Worm (Caenorhabditis elegans): ENCODE results near the gene bre-2.

The bre-2 gene

DNA sequence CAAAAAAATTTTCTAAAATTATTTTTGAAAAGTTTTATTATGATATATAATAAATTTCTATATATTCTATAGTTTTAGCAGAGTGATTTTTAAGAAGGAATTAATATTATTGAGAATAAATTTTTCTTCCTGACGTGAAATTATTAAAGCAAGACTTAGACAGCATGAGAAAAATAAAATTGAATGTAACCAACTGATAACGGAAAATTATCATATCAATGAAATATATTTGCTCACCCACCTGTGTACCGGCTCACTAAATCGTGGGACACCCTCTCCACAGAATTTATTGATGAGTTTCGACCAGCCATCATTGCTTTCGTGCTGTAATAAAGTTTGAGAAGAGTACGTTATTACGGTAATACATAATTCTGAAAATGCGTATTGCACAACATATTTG, at the start of gene bre-2:
Gene bre-2, minus strand, starts transcription at position 326 of the 400 bp plus-strand sequence.
- no peak for TF ChIP-seq hlh-8 (tag; optimal IDR thresholded peaks at IDR 0.05)
- no peak for TF ChIP-seq tbx-7 (tag; optimal IDR thresholded peaks at IDR 0.05)
- TF ChIP-seq elt-2 (tag; optimal IDR thresholded peaks at IDR 0.05): peak; percentile 68
- no peak for TF ChIP-seq npax-4 (tag; optimal IDR thresholded peaks at IDR 0.05)
- TF ChIP-seq sdc-2 (tag; optimal IDR thresholded peaks at IDR 0.05): no peak
- TF ChIP-seq ztf-16 (tag; optimal IDR thresholded peaks at IDR 0.05): no peak

- peak; percentile 74 for TF ChIP-seq ets-4 (tag; optimal IDR thresholded peaks at IDR 0.05)
- TF ChIP-seq fax-1 (tag; optimal IDR thresholded peaks at IDR 0.05): peak; percentile 62
- TF ChIP-seq pha-4 (tag; optimal IDR thresholded peaks at IDR 0.05): no peak
- peak; percentile 63 for TF ChIP-seq hlh-8 (tag; optimal IDR thresholded peaks at IDR 0.05)
- peak; percentile 88 for TF ChIP-seq ceh-31 (tag; optimal IDR thresholded peaks at IDR 0.05)
- peak; percentile 21 for TF ChIP-seq unc-42 (tag; optimal IDR thresholded peaks at IDR 0.05)
- TF ChIP-seq tbx-2 (tag; optimal IDR thresholded peaks at IDR 0.05): peak; percentile 82
- peak; percentile 87 for TF ChIP-seq tbx-7 (tag; optimal IDR thresholded peaks at IDR 0.05)
- TF ChIP-seq zip-5 (tag; optimal IDR thresholded peaks at IDR 0.05): peak; percentile 64
- peak; percentile 88 for TF ChIP-seq C08G9.2 (tag; optimal IDR thresholded peaks at IDR 0.05)
- TF ChIP-seq ceh-14 (tag; optimal IDR thresholded peaks at IDR 0.05): peak; percentile 24
- peak; percentile 71 for TF ChIP-seq ref-2 (tag; optimal IDR thresholded peaks at IDR 0.05)
- no peak for TF ChIP-seq ceh-6 (GFP tag; optimal IDR thresholded peaks at IDR 0.05)
- peak; percentile 22 for TF ChIP-seq elt-2 (tag; optimal IDR thresholded peaks at IDR 0.05)
- TF ChIP-seq rnt-1 (tag; optimal IDR thresholded peaks at IDR 0.05): peak; percentile 59
- peak; percentile 86 for TF ChIP-seq ceh-2 (tag; optimal IDR thresholded peaks at IDR 0.05)
- peak; percentile 50 for TF ChIP-seq fkh-6 (tag; optimal IDR thresholded peaks at IDR 0.05)
- TF ChIP-seq pqm-1 (tag; optimal IDR thresholded peaks at IDR 0.05): no peak
- no peak for TF ChIP-seq ceh-9 (tag; optimal IDR thresholded peaks at IDR 0.05)
- peak; percentile 41 for TF ChIP-seq unc-86 (tag; optimal IDR thresholded peaks at IDR 0.05)
Observed at ce11 chrIII:13187773-13188172, 48.3 kb upstream of the bre-2 start.

- no peak for TF ChIP-seq elt-4 (tag; optimal IDR thresholded peaks at IDR 0.05)
- no peak for TF ChIP-seq pqm-1 (tag; optimal IDR thresholded peaks at IDR 0.05)
- TF ChIP-seq nhr-232 (tag; optimal IDR thresholded peaks at IDR 0.05): no peak
- TF ChIP-seq npax-4 (tag; optimal IDR thresholded peaks at IDR 0.05): no peak
- TF ChIP-seq pha-4 (tag; optimal IDR thresholded peaks at IDR 0.05): no peak
- no peak for TF ChIP-seq dve-1 (tag; optimal IDR thresholded peaks at IDR 0.05)
- no peak for TF ChIP-seq mec-3 (tag; optimal IDR thresholded peaks at IDR 0.05; ENCODE audit: borderline replicate concordance)
- TF ChIP-seq gmeb-2 (tag; optimal IDR thresholded peaks at IDR 0.05): no peak
- no peak for TF ChIP-seq pat-9 (tag; optimal IDR thresholded peaks at IDR 0.05)
Observed at ce11 chrIII:13187090-13187489, 47.7 kb upstream of the bre-2 start, which contains the start of gene gly-5. TSS of gene gly-5 (plus strand) at chrIII:13187390.

DNA sequence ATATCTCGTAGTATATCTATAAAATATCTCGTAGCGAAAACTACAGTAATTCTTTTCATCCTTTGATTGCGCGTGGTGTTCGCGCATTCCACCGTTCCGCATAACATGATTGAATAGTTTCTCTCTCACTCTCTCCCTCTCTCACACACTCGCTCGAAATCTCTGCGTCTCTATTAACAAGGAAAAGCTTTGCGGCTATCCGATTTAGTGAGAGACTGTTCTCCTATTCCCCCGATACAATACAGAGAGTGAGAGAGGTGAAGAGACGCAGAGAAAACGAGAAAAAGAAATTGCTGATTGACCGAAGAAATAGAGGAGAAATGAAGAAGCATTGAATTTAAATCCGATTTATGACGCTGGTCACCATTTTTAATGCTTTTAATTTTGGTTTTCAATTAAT, 42.6 kb upstream of the bre-2 start:
- no peak for TF ChIP-seq che-1 (tag; optimal IDR thresholded peaks at IDR 0.05)
- TF ChIP-seq ceh-45 (GFP tag; IDR thresholded peaks at IDR 0.05): no peak
- peak; percentile 36 for TF ChIP-seq ref-2 (tag; optimal IDR thresholded peaks at IDR 0.05)
- TF ChIP-seq F13H6.1 (tag; optimal IDR thresholded peaks at IDR 0.05): no peak
- TF ChIP-seq fkh-6 (tag; optimal IDR thresholded peaks at IDR 0.05): no peak
- TF ChIP-seq ceh-18 (tag; optimal IDR thresholded peaks at IDR 0.05): no peak
- TF ChIP-seq ceh-14 (tag; optimal IDR thresholded peaks at IDR 0.05): no peak
- TF ChIP-seq pha-2 (tag; optimal IDR thresholded peaks at IDR 0.05): no peak
- TF ChIP-seq pqm-1 (tag; optimal IDR thresholded peaks at IDR 0.05): no peak
- TF ChIP-seq elt-2 (tag; optimal IDR thresholded peaks at IDR 0.05): no peak
- no peak for TF ChIP-seq elt-4 (tag; optimal IDR thresholded peaks at IDR 0.05)
- no peak for TF ChIP-seq hlh-15 (tag; optimal IDR thresholded peaks at IDR 0.05)
- no peak for TF ChIP-seq ets-4 (tag; optimal IDR thresholded peaks at IDR 0.05)
- peak; percentile 50 for TF ChIP-seq pros-1 (tag; optimal IDR thresholded peaks at IDR 0.05)
- no peak for TF ChIP-seq ama-1 (optimal IDR thresholded peaks at IDR 0.05)
- TF ChIP-seq lim-6 (tag; optimal IDR thresholded peaks at IDR 0.05): no peak
- TF ChIP-seq ceh-30 (tag; optimal IDR thresholded peaks at IDR 0.05): no peak
- no peak for TF ChIP-seq nhr-11 (tag; optimal IDR thresholded peaks at IDR 0.05)
- TF ChIP-seq rnt-1 (tag; optimal IDR thresholded peaks at IDR 0.05): peak; percentile 58
- peak; percentile 63 for TF ChIP-seq nfya-1 (tag; optimal IDR thresholded peaks at IDR 0.05)
- no peak for TF ChIP-seq sdc-2 (tag; optimal IDR thresholded peaks at IDR 0.05)
- TF ChIP-seq fkh-10 (GFP tag; optimal IDR thresholded peaks at IDR 0.05): no peak
- no peak for TF ChIP-seq unc-3 (GFP tag; conservative IDR thresholded peaks at IDR 0.05)
- no peak for TF ChIP-seq unc-3 (tag; optimal IDR thresholded peaks at IDR 0.05)
- no peak for TF ChIP-seq ceh-9 (tag; optimal IDR thresholded peaks at IDR 0.05)
- no peak for TF ChIP-seq unc-42 (tag; optimal IDR thresholded peaks at IDR 0.05)
- no peak for TF ChIP-seq ceh-6 (GFP tag; optimal IDR thresholded peaks at IDR 0.05)
- no peak for TF ChIP-seq C08G9.2 (tag; optimal IDR thresholded peaks at IDR 0.05)
- TF ChIP-seq K02D7.2 (tag; optimal IDR thresholded peaks at IDR 0.05): no peak
- no peak for TF ChIP-seq ceh-48 (tag; optimal IDR thresholded peaks at IDR 0.05)
- TF ChIP-seq pag-3 (tag; optimal IDR thresholded peaks at IDR 0.05; ENCODE audit: borderline replicate concordance): no peak
- TF ChIP-seq zip-5 (tag; optimal IDR thresholded peaks at IDR 0.05): no peak
